Fruit fly (Drosophila melanogaster): ENCODE data around the gene pelo.

DNA sequence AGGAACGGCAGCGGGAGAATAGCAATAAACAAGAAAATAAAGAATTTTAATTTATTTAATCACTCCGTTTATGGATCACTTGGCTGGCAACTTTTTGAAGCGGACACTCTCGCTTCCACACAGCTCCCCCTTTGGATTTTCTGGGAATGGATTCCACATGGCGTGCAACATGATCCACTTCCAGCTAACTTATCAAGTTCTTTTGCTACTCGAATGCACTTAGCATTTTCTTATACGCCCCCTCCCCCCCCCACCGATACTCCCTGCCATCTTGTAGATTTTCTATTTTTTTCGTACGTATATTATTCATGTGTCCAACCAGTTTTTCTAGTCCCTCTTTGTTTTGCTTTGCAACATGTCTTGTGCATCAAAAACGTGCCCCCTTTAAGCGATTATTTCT is 3.7 kb downstream of the pelo start:
- TF ChIP-seq CG12769 (tag; optimal IDR thresholded peaks at IDR 0.05) = no peak
- TF ChIP-seq Asciz (GFP tag; optimal IDR thresholded peaks at IDR 0.05) = no peak
- TF ChIP-seq gfzf (GFP tag; optimal IDR thresholded peaks at IDR 0.05) = no peak
- no peak for TF ChIP-seq Nf-YA (GFP tag; IDR thresholded peaks at IDR 0.05)
- TF ChIP-seq unc-4 (GFP tag; IDR thresholded peaks at IDR 0.05; ENCODE audit: partially characterized antibody) = no peak
- TF ChIP-seq CG17385 (GFP tag; optimal IDR thresholded peaks at IDR 0.05) = no peak
- no peak for TF ChIP-seq NC2β (GFP tag; optimal IDR thresholded peaks at IDR 0.05)
- no peak for TF ChIP-seq bab2 (GFP tag; optimal IDR thresholded peaks at IDR 0.05)
- TF ChIP-seq CG10959 (GFP tag; IDR thresholded peaks at IDR 0.05) = no peak
- no peak for TF ChIP-seq CG8478 (optimal IDR thresholded peaks at IDR 0.05)
- TF ChIP-seq bcd (GFP tag; optimal IDR thresholded peaks at IDR 0.05) = no peak
- TF ChIP-seq luna (GFP tag; optimal IDR thresholded peaks at IDR 0.05) = no peak
- no peak for TF ChIP-seq repo (GFP tag; optimal IDR thresholded peaks at IDR 0.05)
